Worm (Caenorhabditis elegans) whole organism, young adult: Measurements from ENCODE around the gene R10E11.6.

Source experiments
- F33H1.4 ChIP-seq: fragments of 200-800 bp; sonication (Bioruptor generic); IDR thresholded peaks from 2 replicates; pipeline ENCODE4 v1.3.6; 2022; ENCODE audit warnings: missing genetic modification reagents, missing genetic modification characterization, missing compliant biosample characterization
- F57C9.4 ChIP-seq: sonication (generic microtip); optimal IDR thresholded peaks from 2 replicates; lab custom pipeline; 2017; ENCODE audit warnings: mild to moderate bottlenecking, missing genetic modification characterization, missing compliant biosample characterization
- K11D2.4 ChIP-seq: fragments of 200-800 bp; sonication (Bioruptor generic); IDR thresholded peaks from 2 replicates; pipeline ENCODE4 v1.3.6; 2022; ENCODE audit warnings: missing genetic modification reagents, missing genetic modification characterization, missing compliant biosample characterization
- T07F8.4 ChIP-seq: sonication (generic microtip); optimal IDR thresholded peaks from 2 replicates; lab custom pipeline; 2016; ENCODE audit warnings: mild to moderate bottlenecking, missing genetic modification characterization, moderate library complexity, missing compliant biosample characterization
- Y53F4B.3 ChIP-seq: fragments of 200-800 bp; sonication (Bioruptor generic); IDR thresholded peaks from 2 replicates; pipeline ENCODE4 v1.3.6; 2022; ENCODE audit warnings: missing genetic modification reagents, missing genetic modification characterization, missing compliant biosample characterization
- aptf-3 ChIP-seq: fragments of 200-800 bp; sonication (Bioruptor generic); IDR thresholded peaks from 2 replicates; pipeline ENCODE4 v1.3.6; 2022; ENCODE audit warnings: missing genetic modification characterization, missing compliant biosample characterization
- atf-7 ChIP-seq: sonication (generic microtip); optimal IDR thresholded peaks from 2 replicates; lab custom pipeline; 2017; ENCODE audit warnings: mild to moderate bottlenecking, missing genetic modification characterization, missing compliant biosample characterization
- attf-6 ChIP-seq: fragments of 200-800 bp; sonication (Bioruptor generic); IDR thresholded peaks from 2 replicates; pipeline ENCODE4 v1.3.6; 2022; ENCODE audit warnings: missing genetic modification reagents, missing genetic modification characterization, missing compliant biosample characterization
- ceh-100 ChIP-seq: fragments of 200-800 bp; sonication (Bioruptor generic); IDR thresholded peaks from 2 replicates; pipeline ENCODE4 v1.3.6; 2022; ENCODE audit warnings: missing genetic modification reagents, missing genetic modification characterization, missing compliant biosample characterization
- ceh-91 ChIP-seq: fragments of 200-800 bp; sonication (Bioruptor generic); IDR thresholded peaks from 2 replicates; pipeline ENCODE4 v1.3.6; 2022; ENCODE audit warnings: missing genetic modification reagents, missing genetic modification characterization, missing compliant biosample characterization
- chd-7 ChIP-seq: sonication (generic microtip); optimal IDR thresholded peaks from 2 replicates; lab custom pipeline; 2016; ENCODE audit warnings: mild to moderate bottlenecking, missing genetic modification characterization, moderate library complexity, missing compliant biosample characterization
- dpl-1 ChIP-seq: fragments of 150-350 bp; optimal IDR thresholded peaks from 2 replicates; lab custom pipeline; 2014; ENCODE audit warnings: missing biosample characterization, missing genetic modification reagents, missing genetic modification characterization
- efl-1 ChIP-seq: fragments of 150-350 bp; optimal IDR thresholded peaks from 2 replicates; lab custom pipeline; 2014; ENCODE audit warnings: missing biosample characterization, missing genetic modification reagents, missing genetic modification characterization
- him-1 ChIP-seq: sonication (generic microtip); optimal IDR thresholded peaks from 2 replicates; lab custom pipeline; 2016; ENCODE audit warnings: missing genotype, missing genetic modification reagents, missing genetic modification characterization, missing compliant biosample characterization
- hmg-1.2 ChIP-seq: fragments of 200-800 bp; sonication (Bioruptor generic); IDR thresholded peaks from 2 replicates; pipeline ENCODE4 v1.3.6; 2022; ENCODE audit warnings: missing genetic modification reagents, missing genetic modification characterization, missing compliant biosample characterization
- hrde-1 ChIP-seq: sonication (generic microtip); optimal IDR thresholded peaks from 2 replicates; lab custom pipeline; 2016; ENCODE audit warnings: missing genetic modification characterization, mild to moderate bottlenecking, missing compliant biosample characterization, moderate library complexity, missing genotype, missing genetic modification reagents, borderline replicate concordance
- hsf-1 ChIP-seq: fragments of 200-800 bp; sonication (Bioruptor generic); IDR thresholded peaks from 2 replicates; pipeline ENCODE4 v1.3.6; 2022; ENCODE audit warnings: missing genetic modification reagents, missing genetic modification characterization, missing compliant biosample characterization
- lin-35 ChIP-seq, 3 experiments: fragments of 150-350 bp in 2 of 3; sonication (generic microtip) in 1 of 3; optimal IDR thresholded peaks; 2 replicates each; lab custom pipeline; 2014 to 2018; ENCODE audit warnings: missing biosample characterization in 3 of 3, missing genetic modification characterization in 3 of 3, missing genetic modification reagents in 3 of 3
- lin-40 ChIP-seq: sonication (generic microtip); optimal IDR thresholded peaks from 2 replicates; lab custom pipeline; 2016; ENCODE audit warnings: missing genetic modification characterization, mild to moderate bottlenecking, missing compliant biosample characterization, missing genotype, missing genetic modification reagents
- lin-54 ChIP-seq: fragments of 200-800 bp; sonication (Bioruptor generic); optimal IDR thresholded peaks from 2 replicates; lab custom pipeline; 2018; ENCODE audit warnings: mild to moderate bottlenecking, missing genetic modification characterization, missing compliant biosample characterization
- lir-1 ChIP-seq: fragments of 200-800 bp; sonication (Bioruptor generic); conservative IDR thresholded peaks from 2 replicates; pipeline ENCODE4 v1.3.6; 2022; ENCODE audit warnings: missing genetic modification reagents, missing genetic modification characterization, missing compliant biosample characterization
- lsl-1 ChIP-seq: fragments of 200-800 bp; sonication (Bioruptor generic); optimal IDR thresholded peaks from 2 replicates; lab custom pipeline; 2018; ENCODE audit warnings: mild to moderate bottlenecking, missing genetic modification characterization, moderate library complexity, missing compliant biosample characterization
- madf-10 ChIP-seq: sonication (generic microtip); optimal IDR thresholded peaks from 2 replicates; lab custom pipeline; 2016; ENCODE audit warnings: mild to moderate bottlenecking, missing genetic modification characterization, missing compliant biosample characterization
- madf-3 ChIP-seq: fragments of 200-800 bp; sonication (Bioruptor generic); IDR thresholded peaks from 2 replicates; pipeline ENCODE4 v1.3.6; 2022; ENCODE audit warnings: missing genetic modification reagents, missing genetic modification characterization, missing compliant biosample characterization
- madf-6 ChIP-seq: fragments of 200-800 bp; sonication (Bioruptor generic); IDR thresholded peaks from 2 replicates; pipeline ENCODE4 v1.3.6; 2022; ENCODE audit warnings: missing genetic modification reagents, missing genetic modification characterization, missing compliant biosample characterization
- mcd-1 ChIP-seq: fragments of 200-800 bp; sonication (Bioruptor generic); IDR thresholded peaks from 2 replicates; pipeline ENCODE4 v1.3.6; 2022; ENCODE audit warnings: missing genetic modification reagents, missing genetic modification characterization, missing compliant biosample characterization
- mel-28 ChIP-seq: sonication (generic microtip); optimal IDR thresholded peaks from 2 replicates; lab custom pipeline; 2016; ENCODE audit warnings: borderline replicate concordance, mild to moderate bottlenecking, missing genetic modification characterization, missing compliant biosample characterization
- nfya-2 ChIP-seq: fragments of 200-800 bp; sonication (Bioruptor generic); IDR thresholded peaks from 2 replicates; pipeline ENCODE4 v1.3.6; 2022; ENCODE audit warnings: missing genetic modification reagents, missing genetic modification characterization, missing compliant biosample characterization
- nhr-80 ChIP-seq: sonication (generic microtip); optimal IDR thresholded peaks from 2 replicates; lab custom pipeline; 2016; ENCODE audit warnings: missing genetic modification characterization, missing compliant biosample characterization
- rcor-1 ChIP-seq: fragments of 200-800 bp; sonication (Bioruptor generic); IDR thresholded peaks from 2 replicates; pipeline ENCODE4 v1.3.6; 2022; ENCODE audit warnings: missing genetic modification reagents, missing genetic modification characterization, missing compliant biosample characterization
- rec-8 ChIP-seq, 2 experiments: sonication (generic microtip); optimal IDR thresholded peaks; 2 replicates each; lab custom pipeline; 2016; ENCODE audit warnings: mild to moderate bottlenecking in 2 of 2, missing genetic modification characterization in 2 of 2, missing genetic modification reagents in 2 of 2, missing genotype in 2 of 2, missing biosample characterization in 1 of 2, missing compliant biosample characterization in 1 of 2, moderate library complexity in 1 of 2
- sptf-2 ChIP-seq: fragments of 200-800 bp; sonication (Bioruptor generic); optimal IDR thresholded peaks from 2 replicates; lab custom pipeline; 2018; ENCODE audit warnings: mild to moderate bottlenecking, missing genetic modification characterization, missing compliant biosample characterization
- xnd-1 ChIP-seq: sonication (generic microtip); optimal IDR thresholded peaks from 2 replicates; lab custom pipeline; 2016; ENCODE audit warnings: missing genotype, missing genetic modification reagents, missing genetic modification characterization, missing compliant biosample characterization
- zfh-2 ChIP-seq: fragments of 200-800 bp; sonication (Bioruptor generic); conservative IDR thresholded peaks from 2 replicates; pipeline ENCODE4 v1.3.6; 2022; ENCODE audit warnings: missing genetic modification reagents, missing genetic modification characterization, missing compliant biosample characterization
- ztf-18 ChIP-seq: sonication (generic microtip); optimal IDR thresholded peaks from 2 replicates; lab custom pipeline; 2016; ENCODE audit warnings: missing genotype, mild to moderate bottlenecking, missing genetic modification characterization, missing compliant biosample characterization

Gene R10E11.6

ce11 chrIII:9770590-9770989 is 12.2 kb upstream of the R10E11.6 start:
- TF ChIP-seq aptf-3 (GFP tag; lab: Robert Waterston, UW) (no peak), hsf-1 (GFP tag; lab: Robert Waterston, UW) (0 out of 2 replicates have a peak, but pooled peaks have one; percentile 18), madf-10 (tag; lab: Kevin White, UChicago) (no peak)

ce11 chrIII:9772394-9772793 is 10.4 kb upstream of the R10E11.6 start:
- TF ChIP-seq zfh-2 (0 out of 2 replicates have a peak, but pooled peaks have one; percentile 26), Y53F4B.3 (GFP tag; lab: Robert Waterston, UW) (no peak), T07F8.4 (tag; lab: Kevin White, UChicago) (no peak)
- TF ChIP-seq, all 124 proteins: peak for 1

- peak; percentile 86 for TF ChIP-seq efl-1 (GFP tag; lab: Kevin White, UChicago)
- TF ChIP-seq dpl-1: peak; percentile 38
- TF ChIP-seq lin-35 (GFP tag; optimal IDR thresholded peaks at IDR 0.05; lab: Kevin White, UChicago): peak in 1 of 3 experiments; percentile 38
- no peak for TF ChIP-seq K11D2.4
- TF ChIP-seq lin-54 (GFP tag; lab: Kevin White, UChicago): peak; percentile 87
- peak; percentile 42 for TF ChIP-seq lsl-1
- no peak for TF ChIP-seq atf-7 (tag; lab: Kevin White, UChicago)
- TF ChIP-seq ceh-100 (GFP tag; lab: Robert Waterston, UW): peak; percentile 94
- TF ChIP-seq F33H1.4 (GFP tag; lab: Robert Waterston, UW): 0 out of 2 replicates have a peak, but pooled peaks have one; percentile 36
- TF ChIP-seq ceh-91 (GFP tag; lab: Robert Waterston, UW): 0 out of 2 replicates have a peak, but pooled peaks have one; percentile 14
- TF ChIP-seq lin-40 (tag; lab: Kevin White, UChicago): no peak
- peak; percentile 59; the same call in 1 of the 2 replicates for TF ChIP-seq mcd-1 (GFP tag; lab: Robert Waterston, UW)
- no peak for TF ChIP-seq attf-6
- TF ChIP-seq him-1: peak; percentile 40
- 0 out of 2 replicates have a peak, but pooled peaks have one; percentile 16 for TF ChIP-seq lir-1 (GFP tag; lab: Robert Waterston, UW)
- 0 out of 2 replicates have a peak, but pooled peaks have one; percentile 13 for TF ChIP-seq madf-6 (GFP tag; lab: Robert Waterston, UW)
These were observed 6.9 kb upstream of the R10E11.6 start for ce11 chrIII:9775916-9776315.

ce11 chrIII:9776323-9776722 is 6.5 kb upstream of the R10E11.6 start, which contains the start of gene usp-46:
Gene usp-46 (plus strand): TSS chrIII:9776623.
- TF ChIP-seq hmg-1.2 (GFP tag; lab: Robert Waterston, UW): peak; percentile 29; the same call in 1 of the 2 replicates
- no peak for TF ChIP-seq T07F8.4 (tag; lab: Kevin White, UChicago)

ce11 chrIII:9779080-9779479 is 3.7 kb upstream of the R10E11.6 start:
- TF ChIP-seq lsl-1 (peak; percentile 52), rcor-1 (GFP tag; lab: Robert Waterston, UW) (no peak), F33H1.4 (GFP tag; lab: Robert Waterston, UW) (peak; percentile 55; the same call in 1 of the 2 replicates), nfya-2 (GFP tag; lab: Robert Waterston, UW) (no peak), xnd-1 (peak; percentile 19), rec-8 (tag; optimal IDR thresholded peaks at IDR 0.05; lab: Kevin White, UChicago) (no peak), nhr-80 (tag; lab: Kevin White, UChicago) (no peak), hsf-1 (GFP tag; lab: Robert Waterston, UW) (no peak), madf-6 (GFP tag; lab: Robert Waterston, UW) (no peak; the same call in 1 of the 2 replicates), sptf-2 (GFP tag; lab: Kevin White, UChicago) (no peak), madf-3 (0 out of 2 replicates have a peak, but pooled peaks have one; percentile 53), mel-28 (tag; lab: Kevin White, UChicago) (no peak), ztf-18 (tag; lab: Kevin White, UChicago) (no peak), ceh-91 (GFP tag; lab: Robert Waterston, UW) (no peak), F57C9.4 (tag; lab: Kevin White, UChicago) (no peak), hrde-1 (tag; lab: Kevin White, UChicago) (no peak), chd-7 (tag; lab: Kevin White, UChicago) (no peak)
